Worm (Caenorhabditis elegans): ENCODE measurements around the gene R193.1.

DNA sequence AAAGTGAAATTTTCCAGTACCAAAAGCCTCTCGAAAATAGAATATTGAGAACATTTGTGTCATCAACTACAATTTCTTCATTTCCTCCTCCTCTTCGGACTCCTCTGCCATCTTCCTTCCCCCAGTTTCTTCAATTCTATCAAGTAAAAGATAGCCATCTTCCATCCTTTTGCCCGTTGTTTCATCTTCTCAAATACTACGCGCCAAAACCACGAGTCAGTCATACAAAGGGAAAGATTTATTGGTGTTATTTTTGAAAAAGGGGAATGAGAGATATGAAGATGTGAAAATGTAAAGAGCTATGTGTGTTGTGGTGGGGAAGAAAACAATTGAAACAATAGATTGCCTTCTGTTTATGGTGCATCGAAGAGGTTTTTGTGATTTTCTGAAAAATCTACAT is 32.5 kb upstream of the R193.1 start:
- TF ChIP-seq pes-1 (GFP tag; IDR thresholded peaks at IDR 0.05) (no peak), ceh-13 (GFP tag; optimal IDR thresholded peaks at IDR 0.05) (no peak), hnd-1 (tag; optimal IDR thresholded peaks at IDR 0.05) (no peak), ama-1 (optimal IDR thresholded peaks at IDR 0.05) (no peak), scrt-1 (GFP tag; IDR thresholded peaks at IDR 0.05) (no peak), tbx-11 (GFP tag; IDR thresholded peaks at IDR 0.05) (no peak), flt-1 (GFP tag; IDR thresholded peaks at IDR 0.05) (no peak), hmg-4 (GFP tag; optimal IDR thresholded peaks at IDR 0.05) (no peak)

Data from whole organism, early embryonic.